Fruit fly (Drosophila melanogaster) whole organism, adult: Measurements from ENCODE around the gene CG4701.

Source experiments
- CG12768 ChIP-seq: fragments of 200-800 bp; sonication (Bioruptor generic); optimal IDR thresholded peaks from 2 replicates; lab custom pipeline; 2017; ENCODE audit warnings: missing biosample characterization, missing genetic modification characterization, mild to moderate bottlenecking, moderate library complexity, missing genetic modification reagents
- CG14711 ChIP-seq: fragments of 200-800 bp; sonication (Bioruptor generic); optimal IDR thresholded peaks from 2 replicates; lab custom pipeline; 2018; ENCODE audit warnings: missing biosample characterization, mild to moderate bottlenecking, missing genetic modification characterization, moderate library complexity
- CG1620 ChIP-seq: fragments of 200-800 bp; sonication (Bioruptor generic); optimal IDR thresholded peaks from 2 replicates; lab custom pipeline; 2016; ENCODE audit warnings: missing biosample characterization, missing genetic modification characterization
- CG33017 ChIP-seq: fragments of 200-800 bp; sonication (Bioruptor generic); optimal IDR thresholded peaks from 2 replicates; lab custom pipeline; 2018; ENCODE audit warnings: missing biosample characterization, mild to moderate bottlenecking, missing genetic modification characterization, moderate library complexity
- CG7045 ChIP-seq: fragments of 200-800 bp; sonication (Bioruptor generic); optimal IDR thresholded peaks from 2 replicates; lab custom pipeline; 2017; ENCODE audit warnings: missing biosample characterization, mild to moderate bottlenecking, missing genetic modification characterization
- CG7101 ChIP-seq: fragments of 200-800 bp; sonication (Bioruptor generic); optimal IDR thresholded peaks from 2 replicates; lab custom pipeline; 2018; ENCODE audit warnings: missing biosample characterization, mild to moderate bottlenecking, missing genetic modification characterization, moderate library complexity
- Clk ChIP-seq: fragments of 200-800 bp; sonication (Bioruptor generic); optimal IDR thresholded peaks from 2 replicates; lab custom pipeline; 2017; ENCODE audit warnings: missing biosample characterization, missing genetic modification characterization
- Mnt ChIP-seq: fragments of 200-800 bp; sonication (Bioruptor generic); optimal IDR thresholded peaks from 2 replicates; lab custom pipeline; 2016; ENCODE audit warnings: missing biosample characterization, mild to moderate bottlenecking, missing genetic modification characterization
- bab1 ChIP-seq: fragments of 200-800 bp; sonication (Bioruptor generic); optimal IDR thresholded peaks from 3 replicates; lab custom pipeline; 2019; ENCODE audit warnings: missing biosample characterization, mild to moderate bottlenecking, missing genetic modification characterization, moderate library complexity
- cic ChIP-seq: fragments of 200-800 bp; sonication (Bioruptor generic); optimal IDR thresholded peaks from 2 replicates; lab custom pipeline; 2017; ENCODE audit warnings: missing biosample characterization, mild to moderate bottlenecking, missing genetic modification characterization, moderate library complexity
- kay ChIP-seq: fragments of 200-800 bp; sonication (Bioruptor generic); peaks from one replicate; lab custom pipeline; 2016; ENCODE audit warnings: missing biosample characterization, missing genetic modification characterization, borderline replicate concordance
- toe ChIP-seq: fragments of 200-800 bp; sonication (Bioruptor generic); optimal IDR thresholded peaks from 2 replicates; lab custom pipeline; 2016; ENCODE audit warnings: missing biosample characterization, missing genetic modification characterization

DNA sequence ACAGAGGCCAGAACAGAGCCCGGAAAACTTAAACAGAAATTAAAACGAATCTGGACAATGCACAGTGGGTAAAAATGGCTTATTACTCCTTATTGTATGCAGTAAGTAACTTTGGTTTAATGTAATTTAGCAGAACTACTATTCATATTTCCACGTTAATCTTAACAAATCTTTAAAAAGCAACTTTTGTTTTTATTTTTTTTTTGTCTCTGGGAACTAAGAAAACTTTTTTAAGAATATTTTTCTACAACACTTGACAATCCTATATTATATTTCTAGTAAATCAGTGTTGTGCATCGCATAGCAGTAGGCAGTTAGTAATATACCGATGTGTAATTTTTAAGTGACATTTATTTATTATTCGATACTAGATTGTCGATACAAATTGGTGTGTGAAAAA, at the start of gene CG4701:
- TF ChIP-seq cic (GFP tag; lab: Kevin White, UChicago) (no peak), CG7101 (tag; lab: Kevin White, UChicago) (no peak), CG1620 (GFP tag; lab: Kevin White, UChicago) (no peak), kay (GFP tag; lab: Kevin White, UChicago) (no peak), Clk (no peak), CG12768 (GFP tag; lab: Kevin White, UChicago) (no peak), Mnt (GFP tag; lab: Kevin White, UChicago) (no peak), CG33017 (no peak), CG14711 (tag; lab: Kevin White, UChicago) (no peak), CG7045 (no peak), toe (no peak), bab1 (GFP tag; lab: Kevin White, UChicago) (no peak)
